Fruit fly (Drosophila melanogaster) whole organism, pupa: ENCODE data around the gene CG42613.
A peak's percentile ranks its signal among the peaks of the same experiment; 100 is the strongest.

Source experiments
- CG10348 ChIP-seq: fragments of 200-800 bp; sonication (Bioruptor generic); IDR thresholded peaks from 2 replicates; pipeline ENCODE4 v1.3.6; 2022; ENCODE audit warnings: missing biosample characterization, missing genetic modification characterization
- CG12605 ChIP-seq: fragments of 200-800 bp; sonication (Bioruptor generic); IDR thresholded peaks from 2 replicates; pipeline ENCODE4 v1.3.6; 2022; ENCODE audit warnings: missing biosample characterization, missing genetic modification characterization
- CG13204 ChIP-seq: fragments of 200-800 bp; sonication (Bioruptor generic); optimal IDR thresholded peaks from 2 replicates; lab custom pipeline; 2018; ENCODE audit warnings: missing biosample characterization, mild to moderate bottlenecking, missing genetic modification characterization, moderate library complexity
- CG14655 ChIP-seq: fragments of 200-800 bp; sonication (Bioruptor generic); optimal IDR thresholded peaks from 3 replicates; lab custom pipeline; 2017; ENCODE audit warnings: mild to moderate bottlenecking, missing biosample characterization, missing genetic modification reagents, missing genetic modification characterization
- CG15710 ChIP-seq: fragments of 200-800 bp; sonication (Bioruptor generic); optimal IDR thresholded peaks from 2 replicates; lab custom pipeline; 2018; ENCODE audit warnings: missing biosample characterization, mild to moderate bottlenecking, missing genetic modification characterization, moderate library complexity
- CG17806 ChIP-seq: fragments of 200-800 bp; sonication (Bioruptor generic); optimal IDR thresholded peaks from 2 replicates; lab custom pipeline; 2018; ENCODE audit warnings: missing biosample characterization, mild to moderate bottlenecking, missing genetic modification characterization, moderate library complexity
- CG32121 ChIP-seq: fragments of 200-800 bp; sonication (Bioruptor generic); IDR thresholded peaks from 2 replicates; pipeline ENCODE4 v1.3.6; 2022; ENCODE audit warnings: missing biosample characterization, missing genetic modification characterization
- CG34367 ChIP-seq: fragments of 200-800 bp; sonication (Bioruptor generic); optimal IDR thresholded peaks from 2 replicates; lab custom pipeline; 2018; ENCODE audit warnings: missing biosample characterization, mild to moderate bottlenecking, missing genetic modification characterization
- CG4496 ChIP-seq: fragments of 200-800 bp; sonication (Bioruptor generic); IDR thresholded peaks from 3 replicates; pipeline ENCODE4 v1.3.6; 2022; ENCODE audit warnings: missing biosample characterization, missing genetic modification characterization
- CG8159 ChIP-seq: fragments of 200-800 bp; sonication (Bioruptor generic); optimal IDR thresholded peaks from 3 replicates; lab custom pipeline; 2018; ENCODE audit warnings: missing biosample characterization, mild to moderate bottlenecking, missing genetic modification characterization, moderate library complexity
- CG8301 ChIP-seq: fragments of 200-800 bp; sonication (Bioruptor generic); optimal IDR thresholded peaks from 2 replicates; lab custom pipeline; 2018; ENCODE audit warnings: missing biosample characterization, mild to moderate bottlenecking, missing genetic modification characterization
- CG9948 ChIP-seq: fragments of 200-800 bp; sonication (Bioruptor generic); optimal IDR thresholded peaks from 2 replicates; lab custom pipeline; 2018; ENCODE audit warnings: missing biosample characterization, mild to moderate bottlenecking, missing genetic modification characterization, moderate library complexity
- D1 ChIP-seq: fragments of 200-800 bp; sonication (Bioruptor generic); optimal IDR thresholded peaks from 2 replicates; lab custom pipeline; 2018; ENCODE audit warnings: missing biosample characterization, mild to moderate bottlenecking, missing genetic modification characterization, moderate library complexity
- EcR ChIP-seq: fragments of 200-800 bp; sonication (Bioruptor generic); optimal IDR thresholded peaks from 3 replicates; lab custom pipeline; 2019; ENCODE audit warnings: missing biosample characterization, missing genetic modification characterization, mild to moderate bottlenecking, moderate library complexity, missing genetic modification reagents
- Ets98B ChIP-seq: fragments of 200-800 bp; sonication (Bioruptor generic); IDR thresholded peaks from 2 replicates; pipeline ENCODE4 v1.3.6; 2022; ENCODE audit warnings: missing biosample characterization, missing genetic modification characterization
- Pif1A ChIP-seq: fragments of 200-800 bp; sonication (Bioruptor generic); optimal IDR thresholded peaks from 3 replicates; lab custom pipeline; 2016; ENCODE audit warnings: missing biosample characterization, missing genetic modification characterization
- Pif1B ChIP-seq: fragments of 200-800 bp; sonication (Bioruptor generic); optimal IDR thresholded peaks from 3 replicates; lab custom pipeline; 2016; ENCODE audit warnings: missing biosample characterization, missing genetic modification characterization
- Snoo ChIP-seq: fragments of 200-800 bp; sonication (Bioruptor generic); optimal IDR thresholded peaks from 3 replicates; lab custom pipeline; 2017; ENCODE audit warnings: missing biosample characterization, mild to moderate bottlenecking, missing genetic modification characterization, inconsistent platforms
- fd96Ca ChIP-seq: fragments of 200-800 bp; sonication (Bioruptor generic); IDR thresholded peaks from 3 replicates; pipeline ENCODE4 v1.3.6; 2022; ENCODE audit warnings: missing biosample characterization, missing genetic modification characterization
- gl ChIP-seq: fragments of 200-800 bp; sonication (Bioruptor generic); optimal IDR thresholded peaks from 2 replicates; lab custom pipeline; 2018; ENCODE audit warnings: missing biosample characterization, mild to moderate bottlenecking, missing genetic modification characterization
- rn ChIP-seq: fragments of 200-800 bp; sonication (Bioruptor generic); IDR thresholded peaks from 2 replicates; pipeline ENCODE4 v1.3.6; 2022; ENCODE audit warnings: missing biosample characterization, missing genetic modification characterization

The CG42613 gene

DNA sequence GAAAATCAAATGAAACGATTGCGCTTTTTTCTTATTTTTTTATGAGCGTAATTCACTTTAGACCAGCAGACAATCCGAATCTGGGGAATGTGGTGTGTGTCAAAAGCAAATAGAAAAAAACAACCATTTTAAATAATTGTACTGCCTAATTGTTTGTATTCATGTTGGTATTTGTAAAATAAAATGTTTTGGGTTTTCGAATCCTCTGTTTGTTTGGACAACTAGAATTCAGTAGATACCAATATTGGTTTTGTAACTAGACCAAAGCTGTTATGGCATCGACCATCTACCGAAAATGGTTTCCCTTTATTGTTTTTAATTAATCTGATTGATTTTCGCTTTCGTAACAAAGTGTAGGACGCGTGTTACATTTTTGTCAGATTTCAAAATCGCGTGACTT is 81.9 kb downstream of the CG42613 start:
- TF ChIP-seq CG17806 (tag; lab: Kevin White, UChicago) = no peak
- TF ChIP-seq CG15710 (tag; lab: Kevin White, UChicago) = no peak
- TF ChIP-seq gl (tag; lab: Kevin White, UChicago) = no peak
- no peak for TF ChIP-seq fd96Ca (GFP tag; lab: Robert Waterston, UW)
- no peak for TF ChIP-seq CG8301 (tag; lab: Kevin White, UChicago)
- no peak for TF ChIP-seq CG10348 (GFP tag; lab: Robert Waterston, UW)
- no peak for TF ChIP-seq CG14655 (GFP tag; lab: Kevin White, UChicago)
- no peak for TF ChIP-seq CG34367
- TF ChIP-seq CG12605 = no peak
- TF ChIP-seq D1 (tag; lab: Kevin White, UChicago) = no peak
- TF ChIP-seq CG8159 (tag; lab: Kevin White, UChicago) = no peak
- no peak for TF ChIP-seq Ets98B (GFP tag; lab: Robert Waterston, UW)
- TF ChIP-seq CG13204 (GFP tag; lab: Kevin White, UChicago) = no peak
- TF ChIP-seq Snoo = no peak
- TF ChIP-seq Pif1A (GFP tag; lab: Kevin White, UChicago) = no peak
- no peak for TF ChIP-seq CG9948 (tag; lab: Kevin White, UChicago)

DNA sequence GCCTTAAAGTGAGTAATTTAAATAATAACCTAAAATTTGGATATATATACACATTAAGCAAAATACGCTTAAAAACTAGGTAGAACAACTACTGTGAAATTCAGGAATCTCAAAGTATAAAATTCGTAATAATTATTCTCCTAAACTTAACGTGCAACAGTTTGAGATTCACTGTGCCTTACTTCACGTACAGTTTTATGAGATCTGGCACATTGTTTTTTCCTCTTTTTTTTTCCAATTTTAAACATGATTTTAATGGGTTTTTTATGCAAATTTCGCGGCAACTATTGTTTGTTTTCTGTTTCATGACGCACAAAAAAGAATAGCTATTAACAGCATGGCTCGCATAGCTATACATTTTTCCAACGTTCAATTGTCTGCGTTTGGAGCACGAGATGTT is 82.9 kb downstream of the CG42613 start:
- TF ChIP-seq fd96Ca (GFP tag; lab: Robert Waterston, UW) (no peak), Pif1B (GFP tag; lab: Kevin White, UChicago) (no peak), CG13204 (GFP tag; lab: Kevin White, UChicago) (no peak), Pif1A (GFP tag; lab: Kevin White, UChicago) (no peak), Snoo (no peak), Ets98B (GFP tag; lab: Robert Waterston, UW) (no peak), rn (no peak), CG9948 (tag; lab: Kevin White, UChicago) (no peak), CG32121 (GFP tag; lab: Robert Waterston, UW) (no peak), CG8159 (tag; lab: Kevin White, UChicago) (no peak), gl (tag; lab: Kevin White, UChicago) (no peak), CG14655 (GFP tag; lab: Kevin White, UChicago) (no peak), CG15710 (tag; lab: Kevin White, UChicago) (no peak), CG8301 (tag; lab: Kevin White, UChicago) (no peak), CG34367 (no peak), CG10348 (GFP tag; lab: Robert Waterston, UW) (no peak), CG12605 (no peak)

DNA sequence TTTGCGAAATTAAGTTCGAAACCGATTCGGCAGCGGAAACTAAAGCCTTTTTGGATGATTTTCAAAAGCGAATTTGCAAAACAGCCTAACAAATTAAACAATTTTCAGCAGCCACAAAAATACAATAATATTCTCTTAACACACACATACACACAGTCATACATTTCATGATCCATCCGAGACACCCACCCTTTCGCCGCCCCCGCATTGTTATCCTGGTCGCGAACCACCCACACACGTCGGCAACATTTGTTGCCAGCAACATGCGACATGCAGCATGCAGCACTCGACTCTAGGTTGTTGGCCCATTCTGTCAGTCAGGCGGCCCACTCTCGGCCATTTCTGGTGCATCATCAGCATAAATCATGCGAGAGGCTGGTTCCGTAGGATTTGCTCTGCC is 85.0 kb downstream of the CG42613 start:
- TF ChIP-seq CG9948 (tag; lab: Kevin White, UChicago) (no peak), CG32121 (GFP tag; lab: Robert Waterston, UW) (no peak), Pif1B (GFP tag; lab: Kevin White, UChicago) (no peak), CG12605 (no peak), CG8301 (tag; lab: Kevin White, UChicago) (no peak), Pif1A (GFP tag; lab: Kevin White, UChicago) (no peak), D1 (tag; lab: Kevin White, UChicago) (no peak), CG4496 (GFP tag; lab: Robert Waterston, UW) (no peak), gl (tag; lab: Kevin White, UChicago) (no peak), EcR (GFP tag; lab: Kevin White, UChicago) (no peak), CG15710 (tag; lab: Kevin White, UChicago) (no peak), CG13204 (GFP tag; lab: Kevin White, UChicago) (no peak), CG14655 (GFP tag; lab: Kevin White, UChicago) (no peak), CG10348 (GFP tag; lab: Robert Waterston, UW) (no peak), CG34367 (no peak), fd96Ca (GFP tag; lab: Robert Waterston, UW) (no peak), rn (no peak), Snoo (no peak), CG17806 (tag; lab: Kevin White, UChicago) (no peak), CG8159 (tag; lab: Kevin White, UChicago) (no peak)

DNA sequence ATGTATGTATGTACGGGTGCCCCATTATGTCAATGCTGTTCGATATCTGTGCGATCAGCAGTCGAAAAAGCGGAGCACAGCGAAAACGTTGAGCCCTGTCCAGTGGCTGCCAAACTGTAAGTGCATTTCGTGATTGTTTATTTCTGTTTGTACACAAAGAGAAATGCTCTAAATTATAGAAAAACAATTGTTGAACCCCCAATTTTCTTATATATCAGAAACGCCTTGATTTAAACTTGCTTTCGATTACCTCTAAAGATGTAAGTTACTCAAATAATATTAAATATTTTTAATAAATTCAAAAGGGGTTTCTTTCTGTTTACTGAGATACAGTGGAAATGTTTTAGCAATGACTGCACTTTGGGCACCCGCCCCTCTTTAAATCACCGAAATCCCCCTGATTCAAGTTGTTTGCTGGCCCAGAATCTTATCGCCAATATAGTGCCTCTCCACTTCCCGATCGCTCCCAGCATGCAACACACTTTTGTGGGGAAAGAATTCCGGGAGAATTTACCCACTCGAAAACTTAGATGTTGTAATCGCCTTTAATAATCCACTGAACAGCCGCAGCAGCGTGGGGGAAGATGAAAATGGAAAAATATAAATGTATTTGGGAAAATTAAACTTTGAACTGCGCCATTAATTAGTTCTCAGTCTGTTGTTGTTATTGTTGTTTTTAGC is 85.9 kb downstream of the CG42613 start:
- TF ChIP-seq CG10348 (GFP tag; lab: Robert Waterston, UW) (no peak), CG9948 (tag; lab: Kevin White, UChicago) (peak; percentile 16), CG14655 (GFP tag; lab: Kevin White, UChicago) (no peak), CG32121 (GFP tag; lab: Robert Waterston, UW) (peak; percentile 62), gl (tag; lab: Kevin White, UChicago) (no peak), CG17806 (tag; lab: Kevin White, UChicago) (peak; percentile 9), rn (0 out of 2 replicates have a peak, but pooled peaks have one; percentile 16), Ets98B (GFP tag; lab: Robert Waterston, UW) (peak; percentile 68; the same call in 1 of the 2 replicates), CG15710 (tag; lab: Kevin White, UChicago) (no peak), CG8159 (tag; lab: Kevin White, UChicago) (no peak), CG12605 (peak; percentile 36), CG4496 (GFP tag; lab: Robert Waterston, UW) (peak; percentile 56; the same call in 1 of the 3 replicates), CG8301 (tag; lab: Kevin White, UChicago) (peak; percentile 29)

DNA sequence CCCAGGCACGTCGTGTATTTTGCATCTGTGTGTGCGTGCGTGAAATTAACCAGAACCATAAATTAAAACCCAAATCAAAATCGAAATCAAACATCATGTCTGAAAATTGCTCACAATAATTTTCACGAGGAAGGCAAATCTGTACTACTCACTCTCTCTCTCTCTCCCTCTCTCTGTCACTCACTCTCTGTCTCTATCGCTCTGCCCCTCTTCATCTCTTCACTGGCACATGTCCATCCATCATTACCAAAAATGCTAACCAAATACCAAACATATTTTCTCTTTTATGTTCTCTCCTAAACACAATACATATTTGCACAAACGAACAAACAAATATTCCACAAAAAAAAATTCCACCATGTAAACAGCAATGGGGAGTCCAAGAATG is 86.4 kb downstream of the CG42613 start:
- no peak for TF ChIP-seq CG9948 (tag; lab: Kevin White, UChicago)
- no peak for TF ChIP-seq Pif1B (GFP tag; lab: Kevin White, UChicago)
- TF ChIP-seq Ets98B (GFP tag; lab: Robert Waterston, UW) = no peak
- no peak for TF ChIP-seq rn
- TF ChIP-seq CG13204 (GFP tag; lab: Kevin White, UChicago) = no peak
- TF ChIP-seq CG17806 (tag; lab: Kevin White, UChicago) = no peak
- no peak for TF ChIP-seq CG4496 (GFP tag; lab: Robert Waterston, UW)
- TF ChIP-seq CG15710 (tag; lab: Kevin White, UChicago) = no peak
- TF ChIP-seq CG8159 (tag; lab: Kevin White, UChicago) = no peak
- TF ChIP-seq, all 21 proteins: peak for 0
